Worm (Caenorhabditis elegans) whole organism, mixed stage, embryonic: ENCODE measurements around the gene M02D8.2.

Source experiments
- flh-1 ChIP-seq: fragments of 200-800 bp; sonication (Bioruptor generic); optimal IDR thresholded peaks from 2 replicates; lab custom pipeline; 2018; ENCODE audit warnings: mild to moderate bottlenecking, missing genetic modification characterization, moderate library complexity, missing compliant biosample characterization
- nhr-76 ChIP-seq: sonication (generic microtip); optimal IDR thresholded peaks from 2 replicates; lab custom pipeline; 2017; ENCODE audit warnings: missing biosample characterization, missing genetic modification characterization
- sptf-1 ChIP-seq: sonication (generic microtip); optimal IDR thresholded peaks from 2 replicates; lab custom pipeline; 2017; ENCODE audit warnings: mild to moderate bottlenecking, missing genetic modification characterization, moderate library complexity, missing compliant biosample characterization
- ztf-11 ChIP-seq: fragments of 150-350 bp; optimal IDR thresholded peaks from 2 replicates; lab custom pipeline; 2014; ENCODE audit warnings: missing biosample characterization, missing genetic modification characterization

- no peak for TF ChIP-seq nhr-76
- no peak for TF ChIP-seq sptf-1 (tag; lab: Kevin White, UChicago)
- no peak for TF ChIP-seq flh-1 (GFP tag; lab: Kevin White, UChicago)
- TF ChIP-seq ztf-11 = no peak
Measured at ce11 chrX:8709424-8709823, 30.0 kb upstream of the M02D8.2 start, which contains the start of gene kreg-1.
